Worm (Caenorhabditis elegans) whole organism, L2 larva: ENCODE data around the gene txt-3.

ENCODE experiments used
- C34F6.9 ChIP-seq: fragments of 150-350 bp; optimal IDR thresholded peaks from 2 replicates; lab custom pipeline; 2014; ENCODE audit warnings: missing biosample characterization, missing genetic modification characterization
- F13H6.1 ChIP-seq: sonication (generic microtip); optimal IDR thresholded peaks from 2 replicates; lab custom pipeline; 2016; ENCODE audit warnings: missing genetic modification characterization, missing compliant biosample characterization
- R02D3.7 ChIP-seq: fragments of 150-350 bp; optimal IDR thresholded peaks from 2 replicates; lab custom pipeline; 2014; ENCODE audit warnings: missing biosample characterization, missing genetic modification characterization
- Y55F3AM.14 ChIP-seq: fragments of 200-800 bp; sonication (Bioruptor generic); optimal IDR thresholded peaks from 2 replicates; lab custom pipeline; 2018; ENCODE audit warnings: mild to moderate bottlenecking, missing genetic modification characterization, missing compliant biosample characterization
- ZK546.5 ChIP-seq: sonication (generic microtip); optimal IDR thresholded peaks from 2 replicates; lab custom pipeline; 2017; ENCODE audit warnings: missing biosample characterization, missing genetic modification characterization
- alr-1 ChIP-seq: fragments of 150-350 bp; optimal IDR thresholded peaks from 2 replicates; lab custom pipeline; 2014; ENCODE audit warnings: missing biosample characterization, missing genetic modification characterization
- aly-2 ChIP-seq: fragments of 150-350 bp; optimal IDR thresholded peaks from 2 replicates; lab custom pipeline; 2014; ENCODE audit warnings: missing biosample characterization, missing genetic modification characterization
- ama-1 ChIP-seq: fragments of 150-350 bp; optimal IDR thresholded peaks from 2 replicates; lab custom pipeline; 2018; ENCODE audit warnings: inconsistent platforms
- ceh-16 ChIP-seq: fragments of 150-350 bp; optimal IDR thresholded peaks from 2 replicates; lab custom pipeline; 2014; ENCODE audit warnings: missing biosample characterization, missing genetic modification characterization
- ceh-82 ChIP-seq: fragments of 150-350 bp; optimal IDR thresholded peaks from 2 replicates; lab custom pipeline; 2014; ENCODE audit warnings: missing biosample characterization, missing genetic modification characterization
- crh-2 ChIP-seq: sonication (generic microtip); optimal IDR thresholded peaks from 2 replicates; lab custom pipeline; 2017; ENCODE audit warnings: missing biosample characterization, missing genetic modification characterization
- elt-1 ChIP-seq: fragments of 150-350 bp; optimal IDR thresholded peaks from 2 replicates; lab custom pipeline; 2014; ENCODE audit warnings: missing biosample characterization, missing genetic modification characterization
- elt-3 ChIP-seq: sonication (generic microtip); optimal IDR thresholded peaks from 2 replicates; lab custom pipeline; 2017; ENCODE audit warnings: missing biosample characterization, missing genetic modification characterization
- fos-1 ChIP-seq: fragments of 150-350 bp; optimal IDR thresholded peaks from 2 replicates; lab custom pipeline; 2014; ENCODE audit warnings: missing biosample characterization, missing genetic modification characterization
- gmeb-1 ChIP-seq: fragments of 150-350 bp; optimal IDR thresholded peaks from 2 replicates; lab custom pipeline; 2014; ENCODE audit warnings: missing biosample characterization, missing genetic modification characterization
- lin-13 ChIP-seq: fragments of 150-350 bp; optimal IDR thresholded peaks from 2 replicates; lab custom pipeline; 2014; ENCODE audit warnings: missing biosample characterization, missing genetic modification reagents, missing genetic modification characterization
- lsy-2 ChIP-seq, 2 experiments: fragments of 150-350 bp in 1 of 2; sonication (generic microtip) in 1 of 2; optimal IDR thresholded peaks; 2 replicates each; lab custom pipeline; 2014 to 2017; ENCODE audit warnings: missing biosample characterization in 2 of 2, missing genetic modification characterization in 2 of 2
- mab-5 ChIP-seq: fragments of 150-350 bp; optimal IDR thresholded peaks from 2 replicates; lab custom pipeline; 2014; ENCODE audit warnings: missing biosample characterization, missing genetic modification characterization
- mbf-1 ChIP-seq: sonication (generic microtip); optimal IDR thresholded peaks from 2 replicates; lab custom pipeline; 2017; ENCODE audit warnings: missing biosample characterization, missing genetic modification characterization
- mdl-1 ChIP-seq, 2 experiments: fragments of 150-350 bp in 1 of 2; sonication (generic microtip) in 1 of 2; optimal IDR thresholded peaks; 2 replicates each; lab custom pipeline; 2017; ENCODE audit warnings: missing biosample characterization in 2 of 2, missing genetic modification characterization in 2 of 2
- nhr-10 ChIP-seq: sonication (generic microtip); optimal IDR thresholded peaks from 2 replicates; lab custom pipeline; 2017; ENCODE audit warnings: missing biosample characterization, missing genetic modification characterization
- nhr-12 ChIP-seq: fragments of 150-350 bp; optimal IDR thresholded peaks from 2 replicates; lab custom pipeline; 2014; ENCODE audit warnings: missing biosample characterization, missing genetic modification characterization
- nhr-21 ChIP-seq: fragments of 150-350 bp; optimal IDR thresholded peaks from 2 replicates; lab custom pipeline; 2014; ENCODE audit warnings: missing biosample characterization, missing genetic modification characterization
- nhr-237 ChIP-seq: fragments of 150-350 bp; optimal IDR thresholded peaks from 2 replicates; lab custom pipeline; 2014; ENCODE audit warnings: missing biosample characterization, missing genetic modification characterization
- nhr-25 ChIP-seq: fragments of 150-350 bp; sonication (generic microtip); optimal IDR thresholded peaks from 3 replicates; lab custom pipeline; 2014; ENCODE audit warnings: missing biosample characterization, missing genetic modification characterization
- nhr-6 ChIP-seq: fragments of 150-350 bp; optimal IDR thresholded peaks from 2 replicates; lab custom pipeline; 2014; ENCODE audit warnings: missing biosample characterization, missing genetic modification characterization
- nhr-77 ChIP-seq: fragments of 150-350 bp; optimal IDR thresholded peaks from 2 replicates; lab custom pipeline; 2014; ENCODE audit warnings: missing biosample characterization, missing genetic modification characterization
- peb-1 ChIP-seq: fragments of 150-350 bp; optimal IDR thresholded peaks from 2 replicates; lab custom pipeline; 2014; ENCODE audit warnings: missing biosample characterization, missing genetic modification characterization
- sem-4 ChIP-seq: fragments of 150-350 bp; optimal IDR thresholded peaks from 2 replicates; lab custom pipeline; 2014; ENCODE audit warnings: missing biosample characterization, missing genetic modification reagents, missing genetic modification characterization
- snpc-4 ChIP-seq: fragments of 150-350 bp; optimal IDR thresholded peaks from 2 replicates; lab custom pipeline; 2014; ENCODE audit warnings: missing biosample characterization, missing genetic modification characterization
- unc-39 ChIP-seq: fragments of 150-350 bp; optimal IDR thresholded peaks from 2 replicates; lab custom pipeline; 2014; ENCODE audit warnings: missing biosample characterization, missing genetic modification characterization
- unc-55 ChIP-seq: fragments of 150-350 bp; sonication (generic microtip); optimal IDR thresholded peaks from 3 replicates; lab custom pipeline; 2014; ENCODE audit warnings: missing biosample characterization, missing genetic modification reagents, missing genetic modification characterization
- zag-1 ChIP-seq: fragments of 150-350 bp; optimal IDR thresholded peaks from 2 replicates; lab custom pipeline; 2014; ENCODE audit warnings: missing biosample characterization, missing genetic modification characterization
- ztf-11 ChIP-seq: sonication (generic microtip); optimal IDR thresholded peaks from 2 replicates; lab custom pipeline; 2017; ENCODE audit warnings: missing biosample characterization, missing genetic modification characterization

The txt-3 gene

ce11 chrIV:4993128-4993527 lies 29.4 kb downstream of the txt-3 start:
- no peak for TF ChIP-seq elt-3 (tag; lab: Kevin White, UChicago)

ce11 chrIV:4995842-4996241 lies 32.1 kb downstream of the txt-3 start, which contains the start of gene ssq-2:
Gene ssq-2, plus strand, starts transcription at chrIV:4996142.
- TF ChIP-seq zag-1 (tag; lab: Kevin White, UChicago) = no peak
- no peak for TF ChIP-seq unc-55
- TF ChIP-seq mdl-1 (tag; optimal IDR thresholded peaks at IDR 0.05; lab: Kevin White, UChicago) = no peak
- TF ChIP-seq lsy-2 (tag; optimal IDR thresholded peaks at IDR 0.05; lab: Kevin White, UChicago) = no peak
- no peak for TF ChIP-seq fos-1 (tag; lab: Kevin White, UChicago)
- TF ChIP-seq C34F6.9 (tag; lab: Kevin White, UChicago) = no peak
- TF ChIP-seq crh-2 = no peak
- TF ChIP-seq snpc-4 (tag; lab: Kevin White, UChicago) = no peak
- TF ChIP-seq alr-1 (tag; lab: Kevin White, UChicago) = no peak

ce11 chrIV:4996956-4997355 lies 33.2 kb downstream of the txt-3 start:
- no peak for TF ChIP-seq gmeb-1
- TF ChIP-seq F13H6.1 (tag; lab: Kevin White, UChicago) = no peak

DNA sequence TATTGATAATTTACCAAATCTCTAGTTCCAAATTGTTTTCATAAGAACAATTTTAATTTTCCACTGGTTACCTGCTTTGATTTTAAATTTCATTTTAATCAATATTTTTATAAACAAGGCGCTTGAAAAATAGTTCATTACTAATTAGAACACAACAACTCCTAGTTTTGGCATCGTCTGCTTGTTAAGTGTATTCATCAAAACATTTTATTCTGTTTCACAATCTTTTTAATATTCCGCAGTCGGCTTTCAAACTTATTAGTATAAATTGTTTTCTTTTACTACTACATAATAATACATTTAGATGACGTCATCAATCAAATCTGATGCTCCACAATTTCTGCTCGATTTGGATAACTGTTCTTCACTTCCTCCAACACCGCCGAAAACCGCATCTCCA lies 38.7 kb downstream of the txt-3 start, which contains the start of gene pes-1:
Gene pes-1, plus strand, starts transcription at position 301 of the 400 bp plus-strand sequence.
- TF ChIP-seq elt-1 (no peak), F13H6.1 (tag; lab: Kevin White, UChicago) (no peak), fos-1 (tag; lab: Kevin White, UChicago) (no peak), ceh-16 (tag; lab: Kevin White, UChicago) (no peak), lsy-2 (tag; optimal IDR thresholded peaks at IDR 0.05; lab: Kevin White, UChicago) (no peak), unc-39 (no peak), crh-2 (no peak), lin-13 (GFP tag; lab: Kevin White, UChicago) (no peak), mbf-1 (tag; lab: Kevin White, UChicago) (no peak), mdl-1 (tag; optimal IDR thresholded peaks at IDR 0.05; lab: Kevin White, UChicago) (no peak), nhr-25 (tag; lab: Kevin White, UChicago) (no peak)

DNA sequence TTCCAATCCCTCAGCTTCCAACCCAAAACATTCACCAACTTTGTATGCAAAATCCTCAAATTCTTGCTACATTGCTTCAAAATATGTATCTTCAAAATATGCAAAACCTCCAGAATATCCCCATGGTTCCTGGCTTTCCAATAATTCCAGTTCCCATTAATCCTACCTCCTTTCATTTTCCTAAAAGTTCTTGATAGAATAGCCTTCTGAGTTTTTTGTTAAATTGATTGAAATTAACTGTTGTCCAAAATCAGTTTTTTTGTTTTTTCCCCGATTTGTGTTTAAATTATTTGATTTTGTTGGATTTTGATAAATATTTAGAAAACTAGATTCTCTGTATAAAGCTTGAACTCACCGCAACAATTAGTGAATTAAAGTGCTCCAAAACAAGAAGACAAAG lies 41.4 kb downstream of the txt-3 start:
- TF ChIP-seq elt-3 (tag; lab: Kevin White, UChicago) = no peak
- no peak for TF ChIP-seq ceh-16 (tag; lab: Kevin White, UChicago)
- no peak for TF ChIP-seq C34F6.9 (tag; lab: Kevin White, UChicago)
- TF ChIP-seq nhr-10 = no peak
- no peak for TF ChIP-seq nhr-237 (tag; lab: Kevin White, UChicago)
- no peak for TF ChIP-seq ama-1 (lab: Kevin White, UChicago)

ce11 chrIV:5008378-5008777 lies 44.6 kb downstream of the txt-3 start, which contains the start of gene srm-2:
Gene srm-2, plus strand, starts transcription at chrIV:5008678.
- TF ChIP-seq mbf-1 (tag; lab: Kevin White, UChicago) = no peak
- TF ChIP-seq nhr-21 = no peak
- TF ChIP-seq mab-5 = no peak
- no peak for TF ChIP-seq gmeb-1
- TF ChIP-seq nhr-77 (tag; lab: Kevin White, UChicago) = no peak
- TF ChIP-seq Y55F3AM.14 (GFP tag; lab: Kevin White, UChicago) = no peak
- no peak for TF ChIP-seq sem-4 (tag; lab: Kevin White, UChicago)
- no peak for TF ChIP-seq ceh-82 (tag; lab: Kevin White, UChicago)
- TF ChIP-seq peb-1 = no peak
- no peak for TF ChIP-seq nhr-6 (tag; lab: Kevin White, UChicago)
- no peak for TF ChIP-seq nhr-12
- TF ChIP-seq C34F6.9 (tag; lab: Kevin White, UChicago) = no peak

DNA sequence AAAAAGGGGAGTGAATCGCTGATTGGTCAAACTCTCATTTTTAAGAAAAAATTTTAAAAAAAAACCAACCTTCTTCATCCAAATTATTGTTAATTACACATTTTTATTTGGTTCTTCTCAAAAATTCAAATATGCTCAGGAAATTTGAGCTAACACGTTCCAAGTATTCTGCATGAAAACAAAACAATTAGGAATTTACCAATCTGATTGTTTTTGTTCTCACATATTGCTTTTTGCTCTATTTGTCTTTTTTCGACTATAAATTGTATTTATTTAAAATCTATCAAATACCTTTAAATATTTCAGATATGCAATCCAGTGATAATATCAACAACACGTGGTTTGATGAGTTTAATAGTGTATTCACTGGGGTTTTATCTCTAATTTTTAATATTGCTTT lies 48.5 kb downstream of the txt-3 start, which contains the start of gene srm-1:
Gene srm-1, plus strand, starts transcription at position 301 of the 400 bp plus-strand sequence.
- no peak for TF ChIP-seq lsy-2 (tag; optimal IDR thresholded peaks at IDR 0.05; lab: Kevin White, UChicago)
- no peak for TF ChIP-seq elt-3 (tag; lab: Kevin White, UChicago)
- TF ChIP-seq aly-2 (tag; lab: Kevin White, UChicago) = no peak
- no peak for TF ChIP-seq nhr-10
- TF ChIP-seq ztf-11 = no peak
- no peak for TF ChIP-seq gmeb-1
- no peak for TF ChIP-seq snpc-4 (tag; lab: Kevin White, UChicago)
- TF ChIP-seq peb-1 = no peak
- TF ChIP-seq Y55F3AM.14 (GFP tag; lab: Kevin White, UChicago) = no peak
- TF ChIP-seq ZK546.5 (tag; lab: Kevin White, UChicago) = no peak
- TF ChIP-seq R02D3.7 = no peak
- no peak for TF ChIP-seq nhr-6 (tag; lab: Kevin White, UChicago)
- TF ChIP-seq, all 48 proteins: peak for 0
